Fruit fly (Drosophila melanogaster): Measurements from ENCODE around the gene CG3309.

DNA sequence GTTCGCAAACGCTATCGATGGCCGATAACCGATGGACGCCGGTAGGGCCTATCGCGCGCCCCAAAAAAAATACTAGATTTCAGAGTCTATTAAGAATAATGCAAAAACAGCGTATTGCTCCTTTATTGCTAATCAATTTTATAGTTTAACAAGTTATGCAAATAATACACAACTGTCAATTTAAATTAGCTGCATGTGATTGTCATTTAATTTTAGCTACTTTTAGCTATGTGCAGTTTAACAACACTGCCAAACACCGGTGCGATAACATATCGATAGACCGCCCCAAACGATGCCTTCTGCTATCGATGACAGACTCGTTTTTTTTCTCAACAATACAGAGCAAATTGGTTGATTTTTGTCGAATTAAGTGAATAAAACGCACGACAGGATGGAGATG, 20.2 kb downstream of the CG3309 start, which contains the start of the genes Cdk7 and snf:
- TF ChIP-seq CG8478 (optimal IDR thresholded peaks at IDR 0.05) (no peak), CTCF (optimal IDR thresholded peaks at IDR 0.05) (no peak)

All from S2 (cell line).